Worm (Caenorhabditis elegans): ENCODE measurements around the gene Y54G2A.48.
A peak's percentile ranks its signal among the peaks of the same experiment; 100 is the strongest.

The Y54G2A.48 gene

ce11 chrIV:2808154-2808553 is 24.3 kb downstream of the Y54G2A.48 start:
- TF ChIP-seq zfh-2 (GFP tag; conservative IDR thresholded peaks at IDR 0.05): peak; percentile 54
- no peak for TF ChIP-seq dpff-1 (tag; optimal IDR thresholded peaks at IDR 0.05)
- TF ChIP-seq mes-4 (tag; optimal IDR thresholded peaks at IDR 0.05): peak; percentile 26
- 0 out of 2 replicates have a peak, but pooled peaks have one; percentile 15 for TF ChIP-seq egrh-3 (GFP tag; IDR thresholded peaks at IDR 0.05)
- no peak for TF ChIP-seq ztf-22 (GFP tag; optimal IDR thresholded peaks at IDR 0.05)
- TF ChIP-seq ztf-18 (tag; optimal IDR thresholded peaks at IDR 0.05): peak; percentile 17
- no peak for TF ChIP-seq aptf-2 (GFP tag; conservative IDR thresholded peaks at IDR 0.05)
- TF ChIP-seq unc-130 (GFP tag; optimal IDR thresholded peaks at IDR 0.05): no peak
- no peak for TF ChIP-seq F39B2.1 (GFP tag; IDR thresholded peaks at IDR 0.05)
- no peak for TF ChIP-seq lin-40 (tag; optimal IDR thresholded peaks at IDR 0.05)
- 0 out of 2 replicates have a peak, but pooled peaks have one; percentile 26 for TF ChIP-seq attf-3 (GFP tag; conservative IDR thresholded peaks at IDR 0.05)
- no peak for TF ChIP-seq B0336.3 (GFP tag; IDR thresholded peaks at IDR 0.05)
- TF ChIP-seq F10E7.11 (tag; optimal IDR thresholded peaks at IDR 0.05): no peak
- TF ChIP-seq dox-1 (GFP tag; IDR thresholded peaks at IDR 0.05): peak; percentile 68
- TF ChIP-seq Y56A3A.18 (GFP tag; IDR thresholded peaks at IDR 0.05): 0 out of 2 replicates have a peak, but pooled peaks have one; percentile 29
- peak; percentile 59 for TF ChIP-seq hmg-1.2 (GFP tag; IDR thresholded peaks at IDR 0.05)
- TF ChIP-seq lin-35 (GFP tag; optimal IDR thresholded peaks at IDR 0.05): no peak
- peak; percentile 75; the same call in 1 of the 2 replicates for TF ChIP-seq lin-26 (GFP tag; IDR thresholded peaks at IDR 0.05)
- no peak for TF ChIP-seq F22D6.2 (tag; optimal IDR thresholded peaks at IDR 0.05)
- TF ChIP-seq K12H6.12 (tag; optimal IDR thresholded peaks at IDR 0.05): peak; percentile 1
- TF ChIP-seq snpc-4 (GFP tag; optimal IDR thresholded peaks at IDR 0.05): no peak
- TF ChIP-seq snpc-4 (tag; optimal IDR thresholded peaks at IDR 0.05): peak in 1 of 4 experiments; percentile 31
- TF ChIP-seq bed-1 (GFP tag; IDR thresholded peaks at IDR 0.05): no peak
- TF ChIP-seq F52B5.7 (tag; optimal IDR thresholded peaks at IDR 0.05): peak; percentile 4
- TF ChIP-seq D2030.7 (GFP tag; IDR thresholded peaks at IDR 0.05): peak; percentile 62
- no peak for TF ChIP-seq nfya-2 (GFP tag; IDR thresholded peaks at IDR 0.05)
- peak; percentile 70 for TF ChIP-seq B0261.1 (tag; optimal IDR thresholded peaks at IDR 0.05)
- no peak for TF ChIP-seq nhr-120 (GFP tag; IDR thresholded peaks at IDR 0.05)
- TF ChIP-seq fkh-3 (tag; optimal IDR thresholded peaks at IDR 0.05): no peak
- TF ChIP-seq ztf-28 (GFP tag; IDR thresholded peaks at IDR 0.05): peak; percentile 13; the same call in 1 of the 2 replicates
- TF ChIP-seq C17E4.6 (GFP tag; IDR thresholded peaks at IDR 0.05): no peak
- TF ChIP-seq pbrm-1 (GFP tag; IDR thresholded peaks at IDR 0.05): 0 out of 2 replicates have a peak, but pooled peaks have one; percentile 27
- TF ChIP-seq ceh-91 (GFP tag; IDR thresholded peaks at IDR 0.05): no peak
- TF ChIP-seq tbp1 (GFP tag; optimal IDR thresholded peaks at IDR 0.05): peak; percentile 89
- peak; percentile 52; the same call in 1 of the 2 replicates for TF ChIP-seq mcd-1 (GFP tag; IDR thresholded peaks at IDR 0.05)
- no peak for TF ChIP-seq ama-1 (optimal IDR thresholded peaks at IDR 0.05)
- TF ChIP-seq ama-1 (GFP tag; optimal IDR thresholded peaks at IDR 0.05): no peak
- no peak for TF ChIP-seq sptf-2 (GFP tag; optimal IDR thresholded peaks at IDR 0.05)
- TF ChIP-seq zim-3 (tag; optimal IDR thresholded peaks at IDR 0.05): no peak
- peak; percentile 17 for TF ChIP-seq chd-7 (tag; optimal IDR thresholded peaks at IDR 0.05)
- TF ChIP-seq F57C9.4 (tag; optimal IDR thresholded peaks at IDR 0.05): no peak
- no peak for TF ChIP-seq snpc-1.3 (tag; optimal IDR thresholded peaks at IDR 0.05; ENCODE audit: insufficient read depth)
- TF ChIP-seq ceh-40 (GFP tag; IDR thresholded peaks at IDR 0.05): no peak
- TF ChIP-seq akir-1 (GFP tag; optimal IDR thresholded peaks at IDR 0.05): no peak
- TF ChIP-seq pha-4 (tag; optimal IDR thresholded peaks at IDR 0.05): no peak
- TF ChIP-seq B0035.1 (tag; optimal IDR thresholded peaks at IDR 0.05): no peak
- no peak for TF ChIP-seq tbx-9 (tag; optimal IDR thresholded peaks at IDR 0.05; ENCODE audit: borderline replicate concordance)
- no peak for TF ChIP-seq madf-3 (GFP tag; IDR thresholded peaks at IDR 0.05)
- no peak for TF ChIP-seq ceh-79 (tag; optimal IDR thresholded peaks at IDR 0.05)
- TF ChIP-seq sdz-38 (tag; optimal IDR thresholded peaks at IDR 0.05): no peak
